Fruit fly (Drosophila melanogaster): ENCODE results near the gene TMEM216.

DNA sequence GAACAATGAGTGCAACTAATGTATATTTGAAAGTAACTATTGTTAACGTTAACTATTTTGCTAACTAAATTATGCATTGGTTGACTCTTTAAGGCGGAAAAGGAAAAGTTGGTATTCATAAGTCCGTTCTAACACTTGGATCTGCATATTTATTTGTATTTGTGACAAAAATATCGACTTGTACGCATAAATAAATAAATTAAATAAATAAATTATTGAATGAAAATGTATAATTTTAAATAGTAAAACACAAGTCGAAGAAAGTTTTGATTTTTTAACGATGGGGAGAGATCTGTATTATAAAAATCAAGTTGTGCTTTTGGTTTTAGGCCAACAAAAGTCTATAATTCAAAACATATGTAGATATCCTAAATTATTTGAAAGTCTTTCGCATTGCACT is 48.5 kb upstream of the TMEM216 start, which contains the start of gene CG8036:
- no peak for TF ChIP-seq psq (optimal IDR thresholded peaks at IDR 0.05)
- no peak for TF ChIP-seq EcR (GFP tag; optimal IDR thresholded peaks at IDR 0.05)
- no peak for TF ChIP-seq Dll (optimal IDR thresholded peaks at IDR 0.05)
